Fruit fly (Drosophila melanogaster) whole organism, prepupa: Measurements from ENCODE around the gene CG5172.

Experiments
- Blimp-1 ChIP-seq: fragments of 200-800 bp; sonication (Bioruptor generic); optimal IDR thresholded peaks from 3 replicates; lab custom pipeline; 2017; ENCODE audit warnings: missing biosample characterization, missing genetic modification characterization, mild to moderate bottlenecking, moderate library complexity, missing genetic modification reagents
- CG10631 ChIP-seq: fragments of 200-800 bp; sonication (Bioruptor generic); optimal IDR thresholded peaks from 2 replicates; lab custom pipeline; 2016; ENCODE audit warnings: missing biosample characterization, missing genetic modification characterization
- CG10669 ChIP-seq: fragments of 200-800 bp; sonication (Bioruptor generic); optimal IDR thresholded peaks from 3 replicates; lab custom pipeline; 2018; ENCODE audit warnings: missing biosample characterization, mild to moderate bottlenecking, missing genetic modification characterization, moderate library complexity
- CG11294 ChIP-seq: fragments of 200-800 bp; sonication (Bioruptor generic); IDR thresholded peaks from 2 replicates; pipeline ENCODE4 v1.3.6; 2022; ENCODE audit warnings: missing biosample characterization, missing genetic modification characterization
- CG11762 ChIP-seq: fragments of 200-800 bp; sonication (Bioruptor generic); optimal IDR thresholded peaks from 3 replicates; lab custom pipeline; 2016; ENCODE audit warnings: missing biosample characterization, missing genetic modification characterization; ENCODE audit not compliant: insufficient read depth
- CG15336 ChIP-seq: fragments of 200-800 bp; sonication (Bioruptor generic); IDR thresholded peaks from 2 replicates; pipeline ENCODE4 v1.3.6; 2022; ENCODE audit warnings: missing biosample characterization, missing genetic modification characterization
- CG1621 ChIP-seq: fragments of 200-800 bp; sonication (Bioruptor generic); optimal IDR thresholded peaks from 3 replicates; lab custom pipeline; 2018; ENCODE audit warnings: missing biosample characterization, mild to moderate bottlenecking, missing genetic modification characterization
- CG3032 ChIP-seq: fragments of 200-800 bp; optimal IDR thresholded peaks from 2 replicates; lab custom pipeline; 2019; ENCODE audit warnings: missing biosample characterization, mild to moderate bottlenecking, missing genetic modification characterization, moderate library complexity
- CG31627 ChIP-seq: fragments of 200-800 bp; sonication (Bioruptor generic); optimal IDR thresholded peaks from 3 replicates; lab custom pipeline; 2016; ENCODE audit warnings: missing biosample characterization, missing genetic modification characterization
- CG32006 ChIP-seq: fragments of 200-800 bp; sonication (Bioruptor generic); optimal IDR thresholded peaks from 3 replicates; lab custom pipeline; 2017; ENCODE audit warnings: missing biosample characterization, mild to moderate bottlenecking, missing genetic modification characterization
- CG34406 ChIP-seq: fragments of 200-800 bp; sonication (Bioruptor generic); optimal IDR thresholded peaks from 3 replicates; lab custom pipeline; 2016; ENCODE audit warnings: missing biosample characterization, missing genetic modification characterization
- CG3919 ChIP-seq: fragments of 200-800 bp; sonication (Bioruptor generic); optimal IDR thresholded peaks from 3 replicates; lab custom pipeline; 2016; ENCODE audit warnings: missing biosample characterization, missing genetic modification characterization
- CG4318 ChIP-seq: fragments of 200-800 bp; sonication (Bioruptor generic); optimal IDR thresholded peaks from 3 replicates; lab custom pipeline; 2017; ENCODE audit warnings: missing biosample characterization, mild to moderate bottlenecking, missing genetic modification characterization
- CG6276 ChIP-seq: fragments of 200-800 bp; sonication (Bioruptor generic); optimal IDR thresholded peaks from 2 replicates; lab custom pipeline; 2017; ENCODE audit warnings: missing biosample characterization, mild to moderate bottlenecking, missing genetic modification characterization
- CG6792 ChIP-seq: fragments of 200-800 bp; sonication (Bioruptor generic); optimal IDR thresholded peaks from 3 replicates; lab custom pipeline; 2016; ENCODE audit warnings: missing biosample characterization, missing genetic modification characterization
- CG6808 ChIP-seq: fragments of 200-800 bp; sonication (Bioruptor generic); optimal IDR thresholded peaks from 3 replicates; lab custom pipeline; 2017; ENCODE audit warnings: missing biosample characterization, missing genetic modification characterization, mild to moderate bottlenecking, moderate library complexity, missing genetic modification reagents
- CG8119 ChIP-seq: fragments of 200-800 bp; sonication (Bioruptor generic); IDR thresholded peaks from 3 replicates; pipeline ENCODE4 v1.3.6; 2022; ENCODE audit warnings: missing biosample characterization, missing genetic modification characterization
- CG8632 ChIP-seq: fragments of 200-800 bp; sonication (Bioruptor generic); optimal IDR thresholded peaks from 3 replicates; lab custom pipeline; 2016; ENCODE audit warnings: missing biosample characterization, missing genetic modification characterization
- Eip78C ChIP-seq: fragments of 200-800 bp; sonication (Bioruptor generic); peaks from one replicate; lab custom pipeline; 2016; ENCODE audit warnings: missing biosample characterization, missing genetic modification characterization
- Eip93F ChIP-seq: fragments of 200-800 bp; sonication (Bioruptor generic); optimal IDR thresholded peaks from 2 replicates; lab custom pipeline; 2016; ENCODE audit warnings: missing biosample characterization, mild to moderate bottlenecking, missing genetic modification characterization
- Ets21C ChIP-seq: fragments of 200-800 bp; sonication (Bioruptor generic); optimal IDR thresholded peaks from 3 replicates; lab custom pipeline; 2016; ENCODE audit warnings: missing biosample characterization, missing genetic modification characterization
- Ets96B ChIP-seq: fragments of 200-800 bp; optimal IDR thresholded peaks from 2 replicates; lab custom pipeline; 2019; ENCODE audit warnings: missing biosample characterization, mild to moderate bottlenecking, missing genetic modification characterization, moderate library complexity
- Gug ChIP-seq: fragments of 200-800 bp; sonication (Bioruptor generic); IDR thresholded peaks from 2 replicates; pipeline ENCODE4 v1.3.6; 2022; ENCODE audit warnings: missing biosample characterization, missing genetic modification characterization
- Hr39 ChIP-seq: fragments of 200-800 bp; sonication (Bioruptor generic); optimal IDR thresholded peaks from 2 replicates; lab custom pipeline; 2016; ENCODE audit warnings: missing biosample characterization, missing genetic modification characterization
- Hr4 ChIP-seq: fragments of 200-800 bp; sonication (Bioruptor generic); optimal IDR thresholded peaks from 3 replicates; lab custom pipeline; 2016; ENCODE audit warnings: missing biosample characterization, missing genetic modification characterization
- Lpt ChIP-seq: fragments of 200-800 bp; sonication (Bioruptor generic); optimal IDR thresholded peaks from 3 replicates; lab custom pipeline; 2016; ENCODE audit warnings: missing biosample characterization, missing genetic modification characterization
- Met ChIP-seq: fragments of 200-800 bp; sonication (Bioruptor generic); optimal IDR thresholded peaks from 3 replicates; lab custom pipeline; 2016; ENCODE audit warnings: missing biosample characterization, missing genetic modification characterization
- OdsH ChIP-seq: fragments of 200-800 bp; sonication (Bioruptor generic); optimal IDR thresholded peaks from 3 replicates; lab custom pipeline; 2016; ENCODE audit warnings: missing biosample characterization, missing genetic modification characterization
- Smox ChIP-seq: fragments of 200-800 bp; sonication (Bioruptor generic); optimal IDR thresholded peaks from 3 replicates; lab custom pipeline; 2016; ENCODE audit warnings: missing biosample characterization, missing genetic modification characterization
- Sox102F ChIP-seq: fragments of 200-800 bp; sonication (Bioruptor generic); optimal IDR thresholded peaks from 2 replicates; lab custom pipeline; 2016; ENCODE audit warnings: missing biosample characterization, mild to moderate bottlenecking, missing genetic modification characterization
- Sox14 ChIP-seq: fragments of 200-800 bp; sonication (Bioruptor generic); optimal IDR thresholded peaks from 3 replicates; lab custom pipeline; 2016; ENCODE audit warnings: missing biosample characterization, missing genetic modification characterization
- Sox15 ChIP-seq: fragments of 200-800 bp; sonication (Bioruptor generic); optimal IDR thresholded peaks from 3 replicates; lab custom pipeline; 2016; ENCODE audit warnings: missing biosample characterization, missing genetic modification characterization
- achi ChIP-seq: fragments of 200-800 bp; sonication (Bioruptor generic); optimal IDR thresholded peaks from 3 replicates; lab custom pipeline; 2016; ENCODE audit warnings: missing biosample characterization, missing genetic modification characterization
- acj6 ChIP-seq: fragments of 200-800 bp; sonication (Bioruptor generic); optimal IDR thresholded peaks from 3 replicates; lab custom pipeline; 2016; ENCODE audit warnings: missing biosample characterization, missing genetic modification characterization
- cyc ChIP-seq: fragments of 200-800 bp; sonication (Bioruptor generic); optimal IDR thresholded peaks from 3 replicates; lab custom pipeline; 2016; ENCODE audit warnings: missing biosample characterization, missing genetic modification characterization
- dac ChIP-seq: fragments of 200-800 bp; sonication (Bioruptor generic); optimal IDR thresholded peaks from 2 replicates; lab custom pipeline; 2017; ENCODE audit warnings: missing biosample characterization, mild to moderate bottlenecking, missing genetic modification characterization
- dsx ChIP-seq: fragments of 200-800 bp; optimal IDR thresholded peaks from 3 replicates; lab custom pipeline; 2019; ENCODE audit warnings: missing biosample characterization, mild to moderate bottlenecking, missing genetic modification characterization, moderate library complexity; ENCODE audit not compliant: poor library complexity, severe bottlenecking
- esn ChIP-seq: fragments of 200-800 bp; sonication (Bioruptor generic); optimal IDR thresholded peaks from 2 replicates; lab custom pipeline; 2016; ENCODE audit warnings: missing biosample characterization, mild to moderate bottlenecking, missing genetic modification characterization, moderate library complexity
- fd59A ChIP-seq: fragments of 200-800 bp; sonication (Bioruptor generic); optimal IDR thresholded peaks from 2 replicates; lab custom pipeline; 2017; ENCODE audit warnings: missing biosample characterization, mild to moderate bottlenecking, missing genetic modification characterization, missing genetic modification reagents
- fkh ChIP-seq: fragments of 200-800 bp; sonication (Bioruptor generic); optimal IDR thresholded peaks from 3 replicates; lab custom pipeline; 2017; ENCODE audit warnings: missing biosample characterization, mild to moderate bottlenecking, missing genetic modification characterization, moderate library complexity
- lz ChIP-seq: fragments of 200-800 bp; sonication (Bioruptor generic); optimal IDR thresholded peaks from 3 replicates; lab custom pipeline; 2016; ENCODE audit warnings: missing biosample characterization, missing genetic modification characterization
- pdm3 ChIP-seq: fragments of 200-800 bp; sonication (Bioruptor generic); optimal IDR thresholded peaks from 3 replicates; lab custom pipeline; 2016; ENCODE audit warnings: missing biosample characterization, missing genetic modification characterization
- salr ChIP-seq, 2 experiments: fragments of 200-800 bp; sonication (Bioruptor generic); optimal IDR thresholded peaks; 3 replicates each; lab custom pipeline; 2016 to 2018; ENCODE audit warnings: missing biosample characterization in 2 of 2, missing genetic modification characterization in 2 of 2, mild to moderate bottlenecking in 1 of 2
- spab ChIP-seq: fragments of 200-800 bp; sonication (Bioruptor generic); optimal IDR thresholded peaks from 2 replicates; lab custom pipeline; 2017; ENCODE audit warnings: missing biosample characterization, mild to moderate bottlenecking, missing genetic modification characterization, missing genetic modification reagents
- ss ChIP-seq, 2 experiments: fragments of 200-800 bp; sonication (Bioruptor generic); optimal IDR thresholded peaks; 2 replicates in 1 of 2; 3 replicates in 1 of 2; lab custom pipeline; 2017 to 2018; ENCODE audit warnings: mild to moderate bottlenecking in 2 of 2, missing biosample characterization in 2 of 2, missing genetic modification characterization in 2 of 2, moderate library complexity in 1 of 2
- svp ChIP-seq: fragments of 200-800 bp; sonication (Bioruptor generic); peaks from one replicate; lab custom pipeline; 2016; ENCODE audit warnings: missing biosample characterization, missing genetic modification characterization
- topi ChIP-seq: fragments of 200-800 bp; sonication (Bioruptor generic); optimal IDR thresholded peaks from 3 replicates; lab custom pipeline; 2016; ENCODE audit warnings: missing biosample characterization, missing genetic modification characterization

Gene CG5172

dm6 chrX:17227462-17227861 is 6.2 kb downstream of the CG5172 start:
- no peak for TF ChIP-seq cyc (GFP tag; lab: Kevin White, UChicago)
- no peak for TF ChIP-seq Sox15 (GFP tag; lab: Kevin White, UChicago)
- TF ChIP-seq CG3919 (GFP tag; lab: Kevin White, UChicago) = no peak
- TF ChIP-seq CG11762 = no peak
- TF ChIP-seq Hr4 = no peak
- TF ChIP-seq CG11294 (GFP tag; lab: Robert Waterston, UW) = no peak
- TF ChIP-seq CG31627 (GFP tag; lab: Kevin White, UChicago) = no peak
- TF ChIP-seq achi (GFP tag; lab: Kevin White, UChicago) = no peak
- no peak for TF ChIP-seq Ets96B (tag; lab: Kevin White, UChicago)
- TF ChIP-seq CG4318 (GFP tag; lab: Kevin White, UChicago) = no peak
- TF ChIP-seq CG32006 (GFP tag; lab: Kevin White, UChicago) = no peak
- TF ChIP-seq Hr39 = no peak
- TF ChIP-seq ss (GFP tag; optimal IDR thresholded peaks at IDR 0.05; lab: Kevin White, UChicago) = no peak
- no peak for TF ChIP-seq fkh
- no peak for TF ChIP-seq CG10669 (GFP tag; lab: Kevin White, UChicago)
- no peak for TF ChIP-seq CG6792 (GFP tag; lab: Kevin White, UChicago)
- TF ChIP-seq acj6 (GFP tag; lab: Kevin White, UChicago) = no peak
- no peak for TF ChIP-seq Lpt (GFP tag; lab: Kevin White, UChicago)
- TF ChIP-seq, all 60 proteins: peak for 0

DNA sequence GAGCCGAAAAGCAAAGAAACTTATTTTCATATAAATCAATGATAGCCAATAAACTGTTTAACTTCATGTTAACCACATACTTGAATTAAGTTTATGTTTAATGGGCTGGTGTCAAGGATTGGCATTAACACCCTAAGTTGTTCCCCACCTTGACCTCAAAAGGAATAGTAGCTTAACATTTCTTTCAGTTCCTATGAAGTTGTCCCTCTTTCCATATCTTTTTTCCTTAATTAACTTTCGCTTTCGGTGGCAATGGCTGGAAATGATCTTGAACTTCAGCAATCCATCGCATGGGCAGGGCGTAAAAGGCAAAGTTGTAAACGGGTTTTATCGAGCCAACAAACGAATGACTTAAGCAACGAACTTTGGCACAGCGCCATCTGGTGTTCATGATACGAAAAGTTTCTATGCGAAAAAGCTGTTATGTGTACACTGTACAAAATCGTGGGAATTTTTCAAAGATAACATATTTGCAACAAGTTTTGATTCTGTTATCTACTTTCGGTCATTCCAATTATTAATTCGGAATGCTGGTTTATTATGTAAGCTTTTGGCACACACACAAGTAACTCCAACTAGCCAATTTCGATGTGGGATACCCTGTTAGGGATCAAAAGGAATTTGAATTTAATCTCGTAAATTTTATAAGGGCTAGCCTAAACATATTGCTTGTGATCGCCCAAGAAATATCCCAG is 8.4 kb downstream of the CG5172 start:
- no peak for TF ChIP-seq spab (GFP tag; lab: Kevin White, UChicago)
- TF ChIP-seq CG34406 (GFP tag; lab: Kevin White, UChicago) = peak; percentile 31
- peak; percentile 83 for TF ChIP-seq Eip78C (GFP tag; lab: Kevin White, UChicago)
- TF ChIP-seq lz (GFP tag; lab: Kevin White, UChicago) = peak; percentile 67
- peak in 1 of 2 experiments; percentile 29 for TF ChIP-seq ss (GFP tag; optimal IDR thresholded peaks at IDR 0.05; lab: Kevin White, UChicago)
- TF ChIP-seq esn (GFP tag; lab: Kevin White, UChicago) = peak; percentile 56
- TF ChIP-seq svp (GFP tag; lab: Kevin White, UChicago) = peak; percentile 74
- TF ChIP-seq CG3032 (tag; lab: Kevin White, UChicago) = peak; percentile 59
- TF ChIP-seq CG32006 (GFP tag; lab: Kevin White, UChicago) = peak; percentile 74
- no peak for TF ChIP-seq CG6808 (GFP tag; lab: Kevin White, UChicago)
- no peak for TF ChIP-seq Ets96B (tag; lab: Kevin White, UChicago)
- peak; percentile 51 for TF ChIP-seq CG31627 (GFP tag; lab: Kevin White, UChicago)
- TF ChIP-seq acj6 (GFP tag; lab: Kevin White, UChicago) = peak; percentile 48
- TF ChIP-seq dsx (GFP tag; lab: Kevin White, UChicago) = peak; percentile 22
- peak; percentile 45 for TF ChIP-seq achi (GFP tag; lab: Kevin White, UChicago)
- peak; percentile 26 for TF ChIP-seq Ets21C (GFP tag; lab: Kevin White, UChicago)
- TF ChIP-seq Sox14 (GFP tag; lab: Kevin White, UChicago) = peak; percentile 54
- peak; percentile 40 for TF ChIP-seq Lpt (GFP tag; lab: Kevin White, UChicago)
- TF ChIP-seq Smox = peak; percentile 54
- TF ChIP-seq salr (GFP tag; optimal IDR thresholded peaks at IDR 0.05; lab: Kevin White, UChicago) = no peak
- TF ChIP-seq Hr4 = peak; percentile 48
- peak; percentile 34 for TF ChIP-seq CG4318 (GFP tag; lab: Kevin White, UChicago)
- TF ChIP-seq Blimp-1 = peak; percentile 97
- peak; percentile 51; the same call in 1 of the 3 replicates for TF ChIP-seq CG8119 (GFP tag; lab: Robert Waterston, UW)
- no peak for TF ChIP-seq CG8632 (GFP tag; lab: Kevin White, UChicago)
- peak; percentile 23 for TF ChIP-seq CG10631
- TF ChIP-seq Eip93F (GFP tag; lab: Kevin White, UChicago) = no peak
- peak; percentile 57 for TF ChIP-seq OdsH (GFP tag; lab: Kevin White, UChicago)
- peak; percentile 33 for TF ChIP-seq fd59A (GFP tag; lab: Kevin White, UChicago)
- peak; percentile 0 for TF ChIP-seq topi (GFP tag; lab: Kevin White, UChicago)
- TF ChIP-seq Hr39 = peak; percentile 64
- peak; percentile 37 for TF ChIP-seq dac (GFP tag; lab: Kevin White, UChicago)
- TF ChIP-seq CG6276 (GFP tag; lab: Kevin White, UChicago) = no peak
- peak; percentile 65 for TF ChIP-seq pdm3 (GFP tag; lab: Kevin White, UChicago)
- TF ChIP-seq Met = peak; percentile 59
- no peak for TF ChIP-seq CG15336 (GFP tag; lab: Robert Waterston, UW)
- TF ChIP-seq CG1621 (tag; lab: Kevin White, UChicago) = peak; percentile 2
- TF ChIP-seq CG6792 (GFP tag; lab: Kevin White, UChicago) = peak; percentile 17
- peak; percentile 34 for TF ChIP-seq Sox102F
- no peak for TF ChIP-seq Gug (GFP tag; lab: Robert Waterston, UW)
